Worm (Caenorhabditis elegans) whole organism, L3 larva: Measurements from ENCODE around the gene T03G6.1.

Experiments used
- R02D3.7 ChIP-seq: fragments of 150-350 bp; optimal IDR thresholded peaks from 2 replicates; lab custom pipeline; 2014; ENCODE audit warnings: missing biosample characterization, missing genetic modification characterization
- ama-1 ChIP-seq: fragments of 150-350 bp; optimal IDR thresholded peaks from 2 replicates; lab custom pipeline; 2018
- ceh-16 ChIP-seq: sonication (generic microtip); optimal IDR thresholded peaks from 2 replicates; lab custom pipeline; 2017; ENCODE audit warnings: missing biosample characterization, missing genetic modification characterization
- egl-27 ChIP-seq: sonication (generic microtip); optimal IDR thresholded peaks from 4 replicates; lab custom pipeline; 2017; ENCODE audit warnings: missing biosample characterization, missing genetic modification reagents, missing genetic modification characterization
- egl-5 ChIP-seq: fragments of 150-350 bp; optimal IDR thresholded peaks from 2 replicates; lab custom pipeline; 2017; ENCODE audit warnings: missing biosample characterization, missing genetic modification reagents, missing genetic modification characterization, inconsistent platforms
- elt-1 ChIP-seq: fragments of 150-350 bp; optimal IDR thresholded peaks from 2 replicates; lab custom pipeline; 2014; ENCODE audit warnings: missing biosample characterization, missing genetic modification characterization
- elt-2 ChIP-seq: sonication (generic microtip); optimal IDR thresholded peaks from 2 replicates; lab custom pipeline; 2016; ENCODE audit warnings: missing genetic modification reagents, mild to moderate bottlenecking, missing genetic modification characterization, missing compliant biosample characterization
- eor-1 ChIP-seq, 2 experiments: fragments of 150-350 bp; optimal IDR thresholded peaks; 2 replicates each; lab custom pipeline; 2014 to 2018; ENCODE audit warnings: missing biosample characterization in 2 of 2, missing genetic modification characterization in 2 of 2
- hmg-11 ChIP-seq: sonication (generic microtip); optimal IDR thresholded peaks from 2 replicates; lab custom pipeline; 2016; ENCODE audit warnings: missing genetic modification characterization, missing compliant biosample characterization
- jun-1 ChIP-seq: fragments of 150-350 bp; optimal IDR thresholded peaks from 2 replicates; lab custom pipeline; 2014; ENCODE audit warnings: missing biosample characterization, missing genetic modification reagents, missing genetic modification characterization
- lin-15B ChIP-seq: fragments of 150-350 bp; optimal IDR thresholded peaks from 2 replicates; lab custom pipeline; 2014; ENCODE audit warnings: missing biosample characterization, missing genetic modification characterization
- lsy-12 ChIP-seq: sonication (generic microtip); optimal IDR thresholded peaks from 2 replicates; lab custom pipeline; 2016; ENCODE audit warnings: mild to moderate bottlenecking, missing genetic modification characterization, missing compliant biosample characterization
- nfya-1 ChIP-seq: sonication (generic microtip); optimal IDR thresholded peaks from 2 replicates; lab custom pipeline; 2017; ENCODE audit warnings: missing genetic modification characterization, mild to moderate bottlenecking, missing compliant biosample characterization, antibody characterized with exemption, moderate library complexity; ENCODE audit not compliant: insufficient read depth
- nhr-11 ChIP-seq: fragments of 150-350 bp; optimal IDR thresholded peaks from 2 replicates; lab custom pipeline; 2014; ENCODE audit warnings: missing biosample characterization, missing genetic modification characterization
- nhr-23 ChIP-seq: fragments of 150-350 bp; optimal IDR thresholded peaks from 2 replicates; lab custom pipeline; 2014; ENCODE audit warnings: missing biosample characterization, missing genetic modification reagents, missing genetic modification characterization
- nhr-237 ChIP-seq: fragments of 150-350 bp; optimal IDR thresholded peaks from 2 replicates; lab custom pipeline; 2014; ENCODE audit warnings: missing biosample characterization, missing genetic modification characterization
- nhr-25 ChIP-seq: sonication (generic microtip); optimal IDR thresholded peaks from 2 replicates; lab custom pipeline; 2017; ENCODE audit warnings: missing biosample characterization, missing genetic modification characterization
- nhr-28 ChIP-seq: fragments of 150-350 bp; optimal IDR thresholded peaks from 2 replicates; lab custom pipeline; 2014; ENCODE audit warnings: missing biosample characterization, missing genetic modification characterization
- nhr-43 ChIP-seq: sonication (generic microtip); optimal IDR thresholded peaks from 2 replicates; lab custom pipeline; 2016; ENCODE audit warnings: mild to moderate bottlenecking, missing genetic modification characterization, missing compliant biosample characterization; ENCODE audit not compliant: poor library complexity, severe bottlenecking
- nhr-67 ChIP-seq: fragments of 150-350 bp; optimal IDR thresholded peaks from 2 replicates; lab custom pipeline; 2014; ENCODE audit warnings: missing biosample characterization, missing genetic modification characterization
- nhr-76 ChIP-seq: fragments of 150-350 bp; sonication (generic microtip); optimal IDR thresholded peaks from 5 replicates; lab custom pipeline; 2014; ENCODE audit warnings: missing biosample characterization, missing genetic modification characterization
- nhr-77 ChIP-seq: fragments of 150-350 bp; optimal IDR thresholded peaks from 2 replicates; lab custom pipeline; 2014; ENCODE audit warnings: missing biosample characterization, missing genetic modification characterization
- pha-4 ChIP-seq: fragments of 150-350 bp; optimal IDR thresholded peaks from 2 replicates; lab custom pipeline; 2014; ENCODE audit warnings: missing biosample characterization, missing genetic modification reagents, missing genetic modification characterization
- pqm-1 ChIP-seq: fragments of 150-350 bp; optimal IDR thresholded peaks from 2 replicates; lab custom pipeline; 2017; ENCODE audit warnings: missing biosample characterization, missing genetic modification characterization, inconsistent platforms
- sea-2 ChIP-seq: fragments of 150-350 bp; sonication (generic microtip); optimal IDR thresholded peaks from 4 replicates; lab custom pipeline; 2014; ENCODE audit warnings: missing biosample characterization, missing genetic modification reagents, missing genetic modification characterization
- skn-1 ChIP-seq: fragments of 150-350 bp; optimal IDR thresholded peaks from 2 replicates; lab custom pipeline; 2014; ENCODE audit warnings: missing biosample characterization, missing genetic modification characterization
- snpc-4 ChIP-seq: fragments of 150-350 bp; optimal IDR thresholded peaks from 2 replicates; lab custom pipeline; 2014; ENCODE audit warnings: missing biosample characterization, missing genetic modification characterization
- tbx-2 ChIP-seq: sonication (generic microtip); optimal IDR thresholded peaks from 2 replicates; lab custom pipeline; 2016; ENCODE audit warnings: mild to moderate bottlenecking, missing genetic modification characterization, missing compliant biosample characterization
- ztf-11 ChIP-seq: fragments of 150-350 bp; optimal IDR thresholded peaks from 2 replicates; lab custom pipeline; 2014; ENCODE audit warnings: missing biosample characterization, missing genetic modification characterization

Gene T03G6.1

ce11 chrX:2607522-2608278 is at the start of gene T03G6.1:
Gene T03G6.1, plus strand, starts transcription at chrX:2608228.
- TF ChIP-seq lin-15B (tag; lab: Kevin White, UChicago) (no peak), nhr-23 (tag; lab: Kevin White, UChicago) (peak; percentile 7), nhr-237 (no peak), pqm-1 (tag; lab: Kevin White, UChicago) (no peak)

ce11 chrX:2559399-2559798 is 48.6 kb upstream of the T03G6.1 start:
- TF ChIP-seq nfya-1 (tag; lab: Kevin White, UChicago): peak; percentile 53
- peak; percentile 14 for TF ChIP-seq nhr-23 (tag; lab: Kevin White, UChicago)
- peak; percentile 0 for TF ChIP-seq nhr-25 (tag; lab: Kevin White, UChicago)
- peak; percentile 15 for TF ChIP-seq tbx-2 (tag; lab: Kevin White, UChicago)
- no peak for TF ChIP-seq R02D3.7
- peak; percentile 74 for TF ChIP-seq pha-4
- peak; percentile 34 for TF ChIP-seq hmg-11 (tag; lab: Kevin White, UChicago)
- TF ChIP-seq snpc-4 (tag; lab: Kevin White, UChicago): peak; percentile 50
- TF ChIP-seq jun-1: no peak
- peak; percentile 46 for TF ChIP-seq lin-15B (tag; lab: Kevin White, UChicago)

DNA sequence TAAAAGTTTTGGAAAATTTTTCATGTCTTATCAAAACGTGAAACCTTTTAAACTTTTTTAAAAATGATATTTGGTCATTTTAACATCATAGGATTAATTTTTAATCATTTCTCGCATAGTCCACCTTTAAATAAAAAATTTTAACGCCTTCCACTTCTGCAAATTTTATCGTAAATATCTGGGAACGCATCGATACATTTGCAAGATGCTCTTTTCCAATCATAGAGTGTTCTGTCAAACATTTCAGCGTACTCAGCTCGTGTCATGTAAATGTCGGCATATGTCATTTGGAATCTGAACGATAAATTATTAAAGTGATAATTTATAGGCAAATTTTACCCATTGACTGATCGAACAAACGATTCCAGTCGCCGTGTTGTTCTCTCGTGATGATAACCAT is 48.0 kb upstream of the T03G6.1 start, which contains the start of gene F52H2.5:
Gene F52H2.5, minus strand, starts transcription at position 101 of the 400 bp plus-strand sequence.
- TF ChIP-seq lsy-12: no peak
- TF ChIP-seq nfya-1 (tag; lab: Kevin White, UChicago): no peak
- TF ChIP-seq ztf-11 (tag; lab: Kevin White, UChicago): no peak
- no peak for TF ChIP-seq ama-1 (lab: Kevin White, UChicago)
- TF ChIP-seq skn-1 (tag; lab: Kevin White, UChicago): no peak
- TF ChIP-seq lin-15B (tag; lab: Kevin White, UChicago): no peak
- TF ChIP-seq nhr-23 (tag; lab: Kevin White, UChicago): no peak
- TF ChIP-seq jun-1: no peak
- no peak for TF ChIP-seq elt-1 (tag; lab: Kevin White, UChicago)
- TF ChIP-seq nhr-67 (tag; lab: Kevin White, UChicago): no peak
- TF ChIP-seq nhr-11: no peak
- TF ChIP-seq nhr-77 (tag; lab: Kevin White, UChicago): no peak
- no peak for TF ChIP-seq ceh-16 (tag; lab: Kevin White, UChicago)
- no peak for TF ChIP-seq nhr-28
- TF ChIP-seq nhr-76: no peak
- no peak for TF ChIP-seq eor-1 (tag; optimal IDR thresholded peaks at IDR 0.05; lab: Kevin White, UChicago)
- TF ChIP-seq, all 47 proteins: peak for 0

ce11 chrX:2564047-2564446 is 44.0 kb upstream of the T03G6.1 start, which contains the start of gene dhcr-24:
Gene dhcr-24, minus strand, starts transcription at chrX:2564147.
- no peak for TF ChIP-seq egl-5 (tag; lab: Kevin White, UChicago)
- no peak for TF ChIP-seq nhr-77 (tag; lab: Kevin White, UChicago)
- TF ChIP-seq snpc-4 (tag; lab: Kevin White, UChicago): no peak
- no peak for TF ChIP-seq ama-1 (lab: Kevin White, UChicago)
- no peak for TF ChIP-seq ztf-11 (tag; lab: Kevin White, UChicago)
- TF ChIP-seq nhr-28: no peak
- TF ChIP-seq hmg-11 (tag; lab: Kevin White, UChicago): no peak
- TF ChIP-seq egl-27 (tag; lab: Kevin White, UChicago): no peak
- TF ChIP-seq nhr-43 (tag; lab: Kevin White, UChicago): no peak
- TF ChIP-seq pqm-1 (tag; lab: Kevin White, UChicago): no peak

- TF ChIP-seq lin-15B (tag; lab: Kevin White, UChicago) (no peak), eor-1 (tag; optimal IDR thresholded peaks at IDR 0.05; lab: Kevin White, UChicago) (no peak), nhr-76 (no peak), pha-4 (peak; percentile 37), elt-2 (tag; lab: Kevin White, UChicago) (peak; percentile 86), tbx-2 (tag; lab: Kevin White, UChicago) (no peak), sea-2 (GFP tag; lab: Kevin White, UChicago) (no peak), ama-1 (lab: Kevin White, UChicago) (no peak), pqm-1 (tag; lab: Kevin White, UChicago) (peak; percentile 57)
Measured at ce11 chrX:2565308-2565773, 42.7 kb upstream of the T03G6.1 start, which contains the start of gene F52H2.15. Gene F52H2.15, plus strand, starts transcription at chrX:2565358.
